Worm (Caenorhabditis elegans): Measurements from ENCODE around the gene htp-1.

DNA sequence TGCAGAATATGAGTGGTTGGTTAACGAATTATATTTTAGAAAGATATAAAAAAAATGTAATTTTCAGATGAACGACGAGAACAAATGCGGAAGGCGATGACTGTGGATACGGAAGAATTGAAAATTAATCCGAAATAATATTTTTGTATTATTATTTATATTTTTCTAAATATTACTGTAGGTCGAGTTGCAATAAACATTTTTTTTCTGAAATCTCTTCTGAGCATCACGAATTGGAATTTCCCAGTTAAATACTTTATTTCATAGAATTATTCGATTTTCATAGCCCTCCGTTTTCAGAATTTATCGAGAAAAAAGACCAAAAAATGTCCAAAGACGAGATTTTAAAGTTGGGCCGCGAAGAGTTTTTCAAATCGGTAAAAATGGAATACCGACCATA is 6.2 kb upstream of the htp-1 start, which contains the start of gene ZK616.2:
- TF ChIP-seq him-1 (tag; optimal IDR thresholded peaks at IDR 0.05) (no peak), W03F9.2 (tag; optimal IDR thresholded peaks at IDR 0.05) (no peak), dao-5 (tag; optimal IDR thresholded peaks at IDR 0.05) (no peak)
